Fruit fly (Drosophila melanogaster) whole organism, prepupa: Measurements from ENCODE around the gene NTPase.

ENCODE experiments used
- CG6276 ChIP-seq: fragments of 200-800 bp; sonication (Bioruptor generic); optimal IDR thresholded peaks from 2 replicates; lab custom pipeline; 2017; ENCODE audit warnings: missing biosample characterization, mild to moderate bottlenecking, missing genetic modification characterization
- Lpt ChIP-seq: fragments of 200-800 bp; sonication (Bioruptor generic); optimal IDR thresholded peaks from 3 replicates; lab custom pipeline; 2016; ENCODE audit warnings: missing biosample characterization, missing genetic modification characterization
- OdsH ChIP-seq: fragments of 200-800 bp; sonication (Bioruptor generic); optimal IDR thresholded peaks from 3 replicates; lab custom pipeline; 2016; ENCODE audit warnings: missing biosample characterization, missing genetic modification characterization

dm6 chr2L:2839850-2840249 lies 45.8 kb downstream of the NTPase start, which contains the start of gene CG2975:
- no peak for TF ChIP-seq OdsH (GFP tag; lab: Kevin White, UChicago)
- no peak for TF ChIP-seq CG6276 (GFP tag; lab: Kevin White, UChicago)
- no peak for TF ChIP-seq Lpt (GFP tag; lab: Kevin White, UChicago)
